Worm (Caenorhabditis elegans) whole organism, dauer: ENCODE results near the gene F14H12.3.

Experiments
- unc-62 ChIP-seq: sonication (generic microtip); optimal IDR thresholded peaks from 2 replicates; lab custom pipeline; 2017; ENCODE audit warnings: missing biosample characterization, missing genetic modification reagents, missing genetic modification characterization

The F14H12.3 gene

ce11 chrX:4350198-4350597 lies 6.2 kb downstream of the F14H12.3 start, which contains the start of gene F14H12.2:
Gene F14H12.2, plus strand, starts transcription at chrX:4350498.
- no peak for TF ChIP-seq unc-62 (GFP tag; lab: Kevin White, UChicago)

- no peak for TF ChIP-seq unc-62 (GFP tag; lab: Kevin White, UChicago)
Measured at ce11 chrX:4353318-4353717, 9.3 kb downstream of the F14H12.3 start, which contains the start of gene col-165. Gene col-165, plus strand, starts transcription at chrX:4353618.

ce11 chrX:4357467-4357866 lies 13.5 kb downstream of the F14H12.3 start, which contains the start of gene F14H12.6:
Gene F14H12.6, minus strand, starts transcription at chrX:4357567.
- TF ChIP-seq unc-62 (GFP tag; lab: Kevin White, UChicago), result no peak

- TF ChIP-seq unc-62 (GFP tag; lab: Kevin White, UChicago), result no peak
Measured at ce11 chrX:4359030-4359429, 15.0 kb downstream of the F14H12.3 start.

ce11 chrX:4362522-4362921 lies 18.5 kb downstream of the F14H12.3 start, which contains the start of gene F14H12.7:
Gene F14H12.7, minus strand, starts transcription at chrX:4362622.
- TF ChIP-seq unc-62 (GFP tag; lab: Kevin White, UChicago), result no peak

- TF ChIP-seq unc-62 (GFP tag; lab: Kevin White, UChicago), result no peak
Measured at ce11 chrX:4363200-4363599, 19.2 kb downstream of the F14H12.3 start, which contains the start of gene F14H12.17. Gene F14H12.17, minus strand, starts transcription at chrX:4363300.

- no peak for TF ChIP-seq unc-62 (GFP tag; lab: Kevin White, UChicago)
Measured at ce11 chrX:4364877-4365276, 20.9 kb downstream of the F14H12.3 start, which contains the start of gene F14H12.8. Gene F14H12.8, minus strand, starts transcription at chrX:4364977.

- TF ChIP-seq unc-62 (GFP tag; lab: Kevin White, UChicago), result no peak
Measured at ce11 chrX:4366231-4366630, 22.2 kb downstream of the F14H12.3 start, which contains the start of gene R160.3. Gene R160.3, minus strand, starts transcription at chrX:4366331.

ce11 chrX:4367414-4367813 lies 23.4 kb downstream of the F14H12.3 start, which contains the start of gene R160.10:
Gene R160.10, minus strand, starts transcription at chrX:4367514.
- no peak for TF ChIP-seq unc-62 (GFP tag; lab: Kevin White, UChicago)

ce11 chrX:4368800-4369199 lies 24.8 kb downstream of the F14H12.3 start, which contains the start of gene R160.4:
Gene R160.4, minus strand, starts transcription at chrX:4368900.
- TF ChIP-seq unc-62 (GFP tag; lab: Kevin White, UChicago), result no peak

ce11 chrX:4370756-4371155 lies 26.7 kb downstream of the F14H12.3 start, which contains the start of gene R160.5:
Gene R160.5, minus strand, starts transcription at chrX:4370856.
- no peak for TF ChIP-seq unc-62 (GFP tag; lab: Kevin White, UChicago)

- TF ChIP-seq unc-62 (GFP tag; lab: Kevin White, UChicago), result no peak
Measured at ce11 chrX:4371413-4371812, 27.4 kb downstream of the F14H12.3 start, which contains the start of gene R160.13. Gene R160.13, minus strand, starts transcription at chrX:4371513.

- no peak for TF ChIP-seq unc-62 (GFP tag; lab: Kevin White, UChicago)
Measured at ce11 chrX:4371988-4372387, 28.0 kb downstream of the F14H12.3 start, which contains the start of gene R160.14. Gene R160.14, minus strand, starts transcription at chrX:4372088.

- no peak for TF ChIP-seq unc-62 (GFP tag; lab: Kevin White, UChicago)
Measured at ce11 chrX:4373123-4373522, 29.1 kb downstream of the F14H12.3 start, which contains the start of gene R160.6. Gene R160.6, minus strand, starts transcription at chrX:4373223.

- no peak for TF ChIP-seq unc-62 (GFP tag; lab: Kevin White, UChicago)
Measured at ce11 chrX:4376801-4377200, 32.8 kb downstream of the F14H12.3 start, which contains the start of gene R160.2. Gene R160.2, minus strand, starts transcription at chrX:4376901.

ce11 chrX:4377689-4378088 lies 33.7 kb downstream of the F14H12.3 start, which contains the start of gene R160.12:
Gene R160.12, minus strand, starts transcription at chrX:4377789.
- TF ChIP-seq unc-62 (GFP tag; lab: Kevin White, UChicago), result no peak
